Fruit fly (Drosophila melanogaster) whole organism, prepupa: ENCODE data around the gene Drak.

Source experiments
- CG10631 ChIP-seq: fragments of 200-800 bp; sonication (Bioruptor generic); optimal IDR thresholded peaks from 2 replicates; lab custom pipeline; 2016; ENCODE audit warnings: missing biosample characterization, missing genetic modification characterization
- CG10669 ChIP-seq: fragments of 200-800 bp; sonication (Bioruptor generic); optimal IDR thresholded peaks from 3 replicates; lab custom pipeline; 2018; ENCODE audit warnings: missing biosample characterization, mild to moderate bottlenecking, missing genetic modification characterization, moderate library complexity
- CG11762 ChIP-seq: fragments of 200-800 bp; sonication (Bioruptor generic); optimal IDR thresholded peaks from 3 replicates; lab custom pipeline; 2016; ENCODE audit warnings: missing biosample characterization, missing genetic modification characterization; ENCODE audit not compliant: insufficient read depth
- CG11902 ChIP-seq: fragments of 200-800 bp; sonication (Bioruptor generic); optimal IDR thresholded peaks from 3 replicates; lab custom pipeline; 2016; ENCODE audit warnings: missing biosample characterization, missing genetic modification characterization
- CG16779 ChIP-seq: fragments of 200-800 bp; sonication (Bioruptor generic); optimal IDR thresholded peaks from 3 replicates; lab custom pipeline; 2017; ENCODE audit warnings: missing biosample characterization, mild to moderate bottlenecking, missing genetic modification characterization
- CG3032 ChIP-seq: fragments of 200-800 bp; optimal IDR thresholded peaks from 2 replicates; lab custom pipeline; 2019; ENCODE audit warnings: missing biosample characterization, mild to moderate bottlenecking, missing genetic modification characterization, moderate library complexity
- CG31627 ChIP-seq: fragments of 200-800 bp; sonication (Bioruptor generic); optimal IDR thresholded peaks from 3 replicates; lab custom pipeline; 2016; ENCODE audit warnings: missing biosample characterization, missing genetic modification characterization
- CG32006 ChIP-seq: fragments of 200-800 bp; sonication (Bioruptor generic); optimal IDR thresholded peaks from 3 replicates; lab custom pipeline; 2017; ENCODE audit warnings: missing biosample characterization, mild to moderate bottlenecking, missing genetic modification characterization
- CG34406 ChIP-seq: fragments of 200-800 bp; sonication (Bioruptor generic); optimal IDR thresholded peaks from 3 replicates; lab custom pipeline; 2016; ENCODE audit warnings: missing biosample characterization, missing genetic modification characterization
- CG3919 ChIP-seq: fragments of 200-800 bp; sonication (Bioruptor generic); optimal IDR thresholded peaks from 3 replicates; lab custom pipeline; 2016; ENCODE audit warnings: missing biosample characterization, missing genetic modification characterization
- CG4318 ChIP-seq: fragments of 200-800 bp; sonication (Bioruptor generic); optimal IDR thresholded peaks from 3 replicates; lab custom pipeline; 2017; ENCODE audit warnings: missing biosample characterization, mild to moderate bottlenecking, missing genetic modification characterization
- CG6163 ChIP-seq: fragments of 200-800 bp; sonication (Bioruptor generic); IDR thresholded peaks from 3 replicates; pipeline ENCODE4 v1.3.6; 2022; ENCODE audit warnings: missing biosample characterization, missing genetic modification characterization
- CG6792 ChIP-seq: fragments of 200-800 bp; sonication (Bioruptor generic); optimal IDR thresholded peaks from 3 replicates; lab custom pipeline; 2016; ENCODE audit warnings: missing biosample characterization, missing genetic modification characterization
- CG6808 ChIP-seq: fragments of 200-800 bp; sonication (Bioruptor generic); optimal IDR thresholded peaks from 3 replicates; lab custom pipeline; 2017; ENCODE audit warnings: missing biosample characterization, missing genetic modification characterization, mild to moderate bottlenecking, moderate library complexity, missing genetic modification reagents
- CG6854 ChIP-seq: fragments of 200-800 bp; sonication (Bioruptor generic); optimal IDR thresholded peaks from 2 replicates; lab custom pipeline; 2017; ENCODE audit warnings: missing biosample characterization, mild to moderate bottlenecking, missing genetic modification characterization
- CG7368 ChIP-seq: fragments of 200-800 bp; sonication (Bioruptor generic); optimal IDR thresholded peaks from 3 replicates; lab custom pipeline; 2016; ENCODE audit warnings: missing biosample characterization, missing genetic modification characterization
- CG8119 ChIP-seq: fragments of 200-800 bp; sonication (Bioruptor generic); IDR thresholded peaks from 3 replicates; pipeline ENCODE4 v1.3.6; 2022; ENCODE audit warnings: missing biosample characterization, missing genetic modification characterization
- CG8319 ChIP-seq: fragments of 200-800 bp; sonication (Bioruptor generic); optimal IDR thresholded peaks from 3 replicates; lab custom pipeline; 2016; ENCODE audit warnings: missing biosample characterization, missing genetic modification characterization
- CG8632 ChIP-seq: fragments of 200-800 bp; sonication (Bioruptor generic); optimal IDR thresholded peaks from 3 replicates; lab custom pipeline; 2016; ENCODE audit warnings: missing biosample characterization, missing genetic modification characterization
- CG9139 ChIP-seq: fragments of 200-800 bp; sonication (Bioruptor generic); optimal IDR thresholded peaks from 3 replicates; lab custom pipeline; 2017; ENCODE audit warnings: missing biosample characterization, mild to moderate bottlenecking, missing genetic modification characterization
- Eip75B ChIP-seq: fragments of 200-800 bp; sonication (Bioruptor generic); optimal IDR thresholded peaks from 3 replicates; lab custom pipeline; 2016; ENCODE audit warnings: missing biosample characterization, missing genetic modification characterization
- Eip78C ChIP-seq: fragments of 200-800 bp; sonication (Bioruptor generic); peaks from one replicate; lab custom pipeline; 2016; ENCODE audit warnings: missing biosample characterization, missing genetic modification characterization
- Eip93F ChIP-seq: fragments of 200-800 bp; sonication (Bioruptor generic); optimal IDR thresholded peaks from 2 replicates; lab custom pipeline; 2016; ENCODE audit warnings: missing biosample characterization, mild to moderate bottlenecking, missing genetic modification characterization
- Ets21C ChIP-seq: fragments of 200-800 bp; sonication (Bioruptor generic); optimal IDR thresholded peaks from 3 replicates; lab custom pipeline; 2016; ENCODE audit warnings: missing biosample characterization, missing genetic modification characterization
- Hr38 ChIP-seq: sonication (Bioruptor generic); optimal IDR thresholded peaks from 2 replicates; lab custom pipeline; 2016; ENCODE audit warnings: missing biosample characterization, missing genetic modification characterization
- Hr39 ChIP-seq: fragments of 200-800 bp; sonication (Bioruptor generic); optimal IDR thresholded peaks from 2 replicates; lab custom pipeline; 2016; ENCODE audit warnings: missing biosample characterization, missing genetic modification characterization
- Hr4 ChIP-seq: fragments of 200-800 bp; sonication (Bioruptor generic); optimal IDR thresholded peaks from 3 replicates; lab custom pipeline; 2016; ENCODE audit warnings: missing biosample characterization, missing genetic modification characterization
- Lpt ChIP-seq: fragments of 200-800 bp; sonication (Bioruptor generic); optimal IDR thresholded peaks from 3 replicates; lab custom pipeline; 2016; ENCODE audit warnings: missing biosample characterization, missing genetic modification characterization
- Met ChIP-seq: fragments of 200-800 bp; sonication (Bioruptor generic); optimal IDR thresholded peaks from 3 replicates; lab custom pipeline; 2016; ENCODE audit warnings: missing biosample characterization, missing genetic modification characterization
- OdsH ChIP-seq: fragments of 200-800 bp; sonication (Bioruptor generic); optimal IDR thresholded peaks from 3 replicates; lab custom pipeline; 2016; ENCODE audit warnings: missing biosample characterization, missing genetic modification characterization
- Sox102F ChIP-seq: fragments of 200-800 bp; sonication (Bioruptor generic); optimal IDR thresholded peaks from 2 replicates; lab custom pipeline; 2016; ENCODE audit warnings: missing biosample characterization, mild to moderate bottlenecking, missing genetic modification characterization
- Sox15 ChIP-seq: fragments of 200-800 bp; sonication (Bioruptor generic); optimal IDR thresholded peaks from 3 replicates; lab custom pipeline; 2016; ENCODE audit warnings: missing biosample characterization, missing genetic modification characterization
- achi ChIP-seq: fragments of 200-800 bp; sonication (Bioruptor generic); optimal IDR thresholded peaks from 3 replicates; lab custom pipeline; 2016; ENCODE audit warnings: missing biosample characterization, missing genetic modification characterization
- cyc ChIP-seq: fragments of 200-800 bp; sonication (Bioruptor generic); optimal IDR thresholded peaks from 3 replicates; lab custom pipeline; 2016; ENCODE audit warnings: missing biosample characterization, missing genetic modification characterization
- dac ChIP-seq: fragments of 200-800 bp; sonication (Bioruptor generic); optimal IDR thresholded peaks from 2 replicates; lab custom pipeline; 2017; ENCODE audit warnings: missing biosample characterization, mild to moderate bottlenecking, missing genetic modification characterization
- eg ChIP-seq: fragments of 200-800 bp; sonication (Bioruptor generic); IDR thresholded peaks from 3 replicates; pipeline ENCODE4 v1.3.6; 2022; ENCODE audit warnings: missing biosample characterization, missing genetic modification characterization
- esn ChIP-seq: fragments of 200-800 bp; sonication (Bioruptor generic); optimal IDR thresholded peaks from 2 replicates; lab custom pipeline; 2016; ENCODE audit warnings: missing biosample characterization, mild to moderate bottlenecking, missing genetic modification characterization, moderate library complexity
- fd85E ChIP-seq: fragments of 200-800 bp; sonication (Bioruptor generic); optimal IDR thresholded peaks from 3 replicates; lab custom pipeline; 2016; ENCODE audit warnings: missing biosample characterization, missing genetic modification characterization
- fkh ChIP-seq: fragments of 200-800 bp; sonication (Bioruptor generic); optimal IDR thresholded peaks from 3 replicates; lab custom pipeline; 2017; ENCODE audit warnings: missing biosample characterization, mild to moderate bottlenecking, missing genetic modification characterization, moderate library complexity
- lz ChIP-seq: fragments of 200-800 bp; sonication (Bioruptor generic); optimal IDR thresholded peaks from 3 replicates; lab custom pipeline; 2016; ENCODE audit warnings: missing biosample characterization, missing genetic modification characterization
- net ChIP-seq: fragments of 200-800 bp; sonication (Bioruptor generic); optimal IDR thresholded peaks from 3 replicates; lab custom pipeline; 2016; ENCODE audit warnings: missing biosample characterization, missing genetic modification characterization
- salr ChIP-seq, 2 experiments: fragments of 200-800 bp; sonication (Bioruptor generic); optimal IDR thresholded peaks; 3 replicates each; lab custom pipeline; 2016 to 2018; ENCODE audit warnings: missing biosample characterization in 2 of 2, missing genetic modification characterization in 2 of 2, mild to moderate bottlenecking in 1 of 2
- spab ChIP-seq: fragments of 200-800 bp; sonication (Bioruptor generic); optimal IDR thresholded peaks from 2 replicates; lab custom pipeline; 2017; ENCODE audit warnings: missing biosample characterization, mild to moderate bottlenecking, missing genetic modification characterization, missing genetic modification reagents
- ss ChIP-seq, 2 experiments: fragments of 200-800 bp; sonication (Bioruptor generic); optimal IDR thresholded peaks; 2 replicates in 1 of 2; 3 replicates in 1 of 2; lab custom pipeline; 2017 to 2018; ENCODE audit warnings: mild to moderate bottlenecking in 2 of 2, missing biosample characterization in 2 of 2, missing genetic modification characterization in 2 of 2, moderate library complexity in 1 of 2
- topi ChIP-seq: fragments of 200-800 bp; sonication (Bioruptor generic); optimal IDR thresholded peaks from 3 replicates; lab custom pipeline; 2016; ENCODE audit warnings: missing biosample characterization, missing genetic modification characterization
- vri ChIP-seq: fragments of 200-800 bp; sonication (Bioruptor generic); optimal IDR thresholded peaks from 3 replicates; lab custom pipeline; 2016; ENCODE audit warnings: missing biosample characterization, mild to moderate bottlenecking, missing genetic modification characterization

The Drak gene

dm6 chrX:11576540-11576939 is 83.6 kb downstream of the Drak start, which contains the start of gene CG11695 (continued):
- TF ChIP-seq CG16779 (tag; lab: Kevin White, UChicago) (no peak), Ets21C (peak; percentile 30), CG8119 (0 out of 3 replicates have a peak, but pooled peaks have one; percentile 53), net (GFP tag; lab: Kevin White, UChicago) (peak; percentile 58), spab (no peak), Hr39 (peak; percentile 64), lz (GFP tag; lab: Kevin White, UChicago) (peak; percentile 70), CG8319 (GFP tag; lab: Kevin White, UChicago) (no peak)
- TF ChIP-seq, all 60 proteins: peak for 47

dm6 chrX:11578841-11579240 is 85.9 kb downstream of the Drak start:
- TF ChIP-seq eg (GFP tag; lab: Robert Waterston, UW), result 0 out of 3 replicates have a peak, but pooled peaks have one; percentile 19
- no peak for TF ChIP-seq esn
- peak; percentile 31 for TF ChIP-seq Eip78C

dm6 chrX:11580200-11580840 is 87.4 kb downstream of the Drak start, which contains the start of gene nod:
nod (plus strand) TSS chrX:11580772.
- TF ChIP-seq lz (GFP tag; lab: Kevin White, UChicago) (peak; percentile 62), Eip93F (GFP tag; lab: Kevin White, UChicago) (no peak), Hr38 (GFP tag; lab: Kevin White, UChicago) (no peak), CG8319 (GFP tag; lab: Kevin White, UChicago) (peak; percentile 45), CG6792 (GFP tag; lab: Kevin White, UChicago) (peak; percentile 53), net (GFP tag; lab: Kevin White, UChicago) (peak; percentile 53), Eip75B (GFP tag; lab: Kevin White, UChicago) (peak; percentile 63), Lpt (GFP tag; lab: Kevin White, UChicago) (peak; percentile 28), Met (GFP tag; lab: Kevin White, UChicago) (no peak), CG4318 (GFP tag; lab: Kevin White, UChicago) (no peak), topi (peak; percentile 68), CG16779 (tag; lab: Kevin White, UChicago) (no peak), cyc (peak; percentile 47), CG11762 (GFP tag; lab: Kevin White, UChicago) (peak; percentile 39), Hr4 (GFP tag; lab: Kevin White, UChicago) (peak; percentile 52), fd85E (GFP tag; lab: Kevin White, UChicago) (no peak), CG34406 (GFP tag; lab: Kevin White, UChicago) (peak; percentile 55), CG6854 (GFP tag; lab: Kevin White, UChicago) (no peak), CG11902 (GFP tag; lab: Kevin White, UChicago) (peak; percentile 4), dac (GFP tag; lab: Kevin White, UChicago) (peak; percentile 27), CG6808 (GFP tag; lab: Kevin White, UChicago) (no peak), OdsH (peak; percentile 69), CG9139 (GFP tag; lab: Kevin White, UChicago) (no peak), CG3032 (tag; lab: Kevin White, UChicago) (peak; percentile 45), Sox15 (GFP tag; lab: Kevin White, UChicago) (peak; percentile 34), CG10631 (GFP tag; lab: Kevin White, UChicago) (peak; percentile 55), CG8119 (no peak), Sox102F (GFP tag; lab: Kevin White, UChicago) (no peak), Ets21C (peak; percentile 52), ss (GFP tag; optimal IDR thresholded peaks at IDR 0.05; lab: Kevin White, UChicago) (no peak), Eip78C (peak; percentile 80), CG6163 (peak; percentile 48; the same call in 1 of the 3 replicates), vri (no peak), CG32006 (GFP tag; lab: Kevin White, UChicago) (no peak), spab (no peak), fkh (peak; percentile 46), salr (GFP tag; optimal IDR thresholded peaks at IDR 0.05; lab: Kevin White, UChicago) (no peak), achi (peak; percentile 56), CG31627 (peak; percentile 75), CG7368 (GFP tag; lab: Kevin White, UChicago) (peak; percentile 38), CG8632 (peak; percentile 25), CG3919 (GFP tag; lab: Kevin White, UChicago) (peak; percentile 47), CG10669 (GFP tag; lab: Kevin White, UChicago) (peak; percentile 21)
